Worm (Caenorhabditis elegans) whole organism, L4 larva: Measurements from ENCODE around the gene F41G3.10.
A peak's percentile ranks its signal among the peaks of the same experiment; 100 is the strongest.

ENCODE experiments used
- F26F4.8 ChIP-seq: fragments of 200-800 bp; sonication (Bioruptor generic); conservative IDR thresholded peaks from 2 replicates; pipeline ENCODE4 v1.3.6; 2022; ENCODE audit warnings: missing genetic modification characterization, missing compliant biosample characterization
- F44E2.7 ChIP-seq: fragments of 200-800 bp; sonication (Bioruptor generic); IDR thresholded peaks from 2 replicates; pipeline ENCODE4 v2.1.2; 2022; ENCODE audit warnings: missing genetic modification characterization, missing compliant biosample characterization
- ZK337.2 ChIP-seq: fragments of 200-800 bp; sonication (Bioruptor generic); IDR thresholded peaks from 2 replicates; pipeline ENCODE4 v1.3.6; 2022; ENCODE audit warnings: missing genetic modification reagents, missing genetic modification characterization, missing compliant biosample characterization
- aly-2 ChIP-seq: sonication (generic microtip); optimal IDR thresholded peaks from 2 replicates; lab custom pipeline; 2018; ENCODE audit warnings: missing biosample characterization, missing genetic modification characterization
- ceh-20 ChIP-seq: fragments of 200-800 bp; sonication (Bioruptor generic); IDR thresholded peaks from 2 replicates; pipeline ENCODE4 v1.3.6; 2022; ENCODE audit warnings: missing genetic modification reagents, missing genetic modification characterization, missing compliant biosample characterization
- ceh-32 ChIP-seq: sonication (generic microtip); optimal IDR thresholded peaks from 2 replicates; lab custom pipeline; 2016; ENCODE audit warnings: mild to moderate bottlenecking, missing genetic modification characterization, missing compliant biosample characterization; ENCODE audit not compliant: poor library complexity
- ceh-82 ChIP-seq: sonication (generic microtip); optimal IDR thresholded peaks from 2 replicates; lab custom pipeline; 2017; ENCODE audit warnings: missing biosample characterization, missing genetic modification characterization
- ces-1 ChIP-seq: fragments of 150-350 bp; sonication (generic microtip); optimal IDR thresholded peaks from 4 replicates; lab custom pipeline; 2014; ENCODE audit warnings: missing biosample characterization, missing genetic modification reagents, missing genetic modification characterization
- ctbp-1 ChIP-seq: fragments of 200-800 bp; sonication (Bioruptor generic); IDR thresholded peaks from 2 replicates; pipeline ENCODE4 v1.3.6; 2022; ENCODE audit warnings: missing genetic modification reagents, missing genetic modification characterization, missing compliant biosample characterization
- daf-16 ChIP-seq, 3 experiments: sonication (generic microtip); optimal IDR thresholded peaks; 2 replicates each; lab custom pipeline; 2016 to 2017; ENCODE audit warnings: missing genetic modification characterization in 3 of 3, missing genetic modification reagents in 3 of 3, mild to moderate bottlenecking in 2 of 3, missing compliant biosample characterization in 2 of 3, missing biosample characterization in 1 of 3, moderate library complexity in 1 of 3
- daf-19 ChIP-seq: fragments of 200-800 bp; sonication (Bioruptor generic); conservative IDR thresholded peaks from 2 replicates; pipeline ENCODE4 v1.3.6; 2022; ENCODE audit warnings: missing genetic modification characterization, missing compliant biosample characterization
- dmd-6 ChIP-seq: fragments of 200-800 bp; sonication (Bioruptor generic); IDR thresholded peaks from 2 replicates; pipeline ENCODE4 v1.3.6; 2022; ENCODE audit warnings: missing genetic modification reagents, missing genetic modification characterization, missing compliant biosample characterization
- dmd-9 ChIP-seq: fragments of 200-800 bp; sonication (Bioruptor generic); IDR thresholded peaks from 2 replicates; pipeline ENCODE4 v1.3.6; 2022; ENCODE audit warnings: missing genetic modification reagents, missing genetic modification characterization, missing compliant biosample characterization
- egl-43 ChIP-seq: fragments of 200-800 bp; sonication (Bioruptor generic); IDR thresholded peaks from 2 replicates; pipeline ENCODE4 v1.3.6; 2022; ENCODE audit warnings: missing genetic modification reagents, missing genetic modification characterization, missing compliant biosample characterization
- fkh-10 ChIP-seq: fragments of 150-350 bp; optimal IDR thresholded peaks from 2 replicates; lab custom pipeline; 2014; ENCODE audit warnings: missing biosample characterization, missing genetic modification reagents, missing genetic modification characterization
- gei-8 ChIP-seq: fragments of 200-800 bp; sonication (Bioruptor generic); optimal IDR thresholded peaks from 2 replicates; lab custom pipeline; 2018; ENCODE audit warnings: mild to moderate bottlenecking, missing genetic modification characterization, missing compliant biosample characterization
- hif-1 ChIP-seq, 2 experiments: sonication (generic microtip); optimal IDR thresholded peaks; 2 replicates each; lab custom pipeline; 2016 to 2017; ENCODE audit warnings: missing compliant biosample characterization in 2 of 2, missing genetic modification characterization in 2 of 2, missing genetic modification reagents in 2 of 2, missing genotype in 2 of 2, mild to moderate bottlenecking in 1 of 2
- hlh-11 ChIP-seq: fragments of 200-800 bp; sonication (Bioruptor generic); optimal IDR thresholded peaks from 2 replicates; lab custom pipeline; 2018; ENCODE audit warnings: mild to moderate bottlenecking, missing genetic modification characterization, missing compliant biosample characterization
- hmg-1.1 ChIP-seq: fragments of 200-800 bp; sonication (Bioruptor generic); IDR thresholded peaks from 2 replicates; pipeline ENCODE4 v1.3.6; 2022; ENCODE audit warnings: missing genetic modification reagents, missing genetic modification characterization, missing compliant biosample characterization
- lin-38 ChIP-seq: fragments of 200-800 bp; sonication (Bioruptor generic); IDR thresholded peaks from 2 replicates; pipeline ENCODE4 v1.3.6; 2022; ENCODE audit warnings: missing genetic modification reagents, missing genetic modification characterization, missing compliant biosample characterization
- lir-3 ChIP-seq: sonication (generic microtip); optimal IDR thresholded peaks from 2 replicates; lab custom pipeline; 2016; ENCODE audit warnings: mild to moderate bottlenecking, missing genetic modification characterization, missing compliant biosample characterization
- lsy-2 ChIP-seq, 2 experiments: fragments of 150-350 bp in 1 of 2; sonication (generic microtip) in 1 of 2; optimal IDR thresholded peaks; 2 replicates each; lab custom pipeline; 2014 to 2017; ENCODE audit warnings: missing biosample characterization in 2 of 2, missing genetic modification characterization in 2 of 2
- madf-5 ChIP-seq, 2 experiments: fragments of 200-800 bp; sonication (Bioruptor generic); IDR thresholded peaks; 2 replicates each; pipeline ENCODE4 v1.3.6; 2022; ENCODE audit warnings: missing compliant biosample characterization in 2 of 2, missing genetic modification characterization in 2 of 2
- mdl-1 ChIP-seq, 2 experiments: fragments of 150-350 bp in 1 of 2; sonication (generic microtip) in 1 of 2; optimal IDR thresholded peaks; 2 replicates each; lab custom pipeline; 2014 to 2017; ENCODE audit warnings: missing biosample characterization in 2 of 2, missing genetic modification characterization in 2 of 2
- mep-1 ChIP-seq: fragments of 150-350 bp; sonication (generic microtip); optimal IDR thresholded peaks from 3 replicates; lab custom pipeline; 2014; ENCODE audit warnings: missing biosample characterization, missing genetic modification characterization
- nhr-11 ChIP-seq: fragments of 150-350 bp; optimal IDR thresholded peaks from 2 replicates; lab custom pipeline; 2014; ENCODE audit warnings: missing biosample characterization, missing genetic modification characterization
- nhr-48 ChIP-seq: sonication (generic microtip); optimal IDR thresholded peaks from 2 replicates; lab custom pipeline; 2016; ENCODE audit warnings: mild to moderate bottlenecking, missing genetic modification characterization, missing compliant biosample characterization
- nhr-6 ChIP-seq: fragments of 150-350 bp; optimal IDR thresholded peaks from 2 replicates; lab custom pipeline; 2014; ENCODE audit warnings: missing biosample characterization, missing genetic modification characterization
- pha-4 ChIP-seq, 2 experiments: fragments of 150-350 bp in 1 of 2; fragments of 200-800 bp in 1 of 2; sonication (Bioruptor generic) in 1 of 2; IDR thresholded peaks in 1 of 2; optimal IDR thresholded peaks in 1 of 2; 2 replicates each; pipeline versions ENCODE4 v1.3.6 to Lab custom; 2014 to 2022; ENCODE audit warnings: missing genetic modification characterization in 2 of 2, missing genetic modification reagents in 2 of 2, missing biosample characterization in 1 of 2, missing compliant biosample characterization in 1 of 2
- rbr-2 ChIP-seq: sonication (generic microtip); optimal IDR thresholded peaks from 2 replicates; lab custom pipeline; 2016; ENCODE audit warnings: missing genotype, missing genetic modification characterization, missing compliant biosample characterization
- sdz-12 ChIP-seq: fragments of 200-800 bp; sonication (Bioruptor generic); optimal IDR thresholded peaks from 2 replicates; lab custom pipeline; 2018; ENCODE audit warnings: mild to moderate bottlenecking, missing genetic modification characterization, missing compliant biosample characterization
- snpc-1.2 ChIP-seq: fragments of 200-800 bp; sonication (Bioruptor generic); IDR thresholded peaks from 2 replicates; pipeline ENCODE4 v1.3.6; 2022; ENCODE audit warnings: missing genetic modification reagents, missing genetic modification characterization, missing compliant biosample characterization
- tra-1 ChIP-seq: fragments of 200-800 bp; sonication (Bioruptor generic); IDR thresholded peaks from 2 replicates; pipeline ENCODE4 v1.3.6; 2022; ENCODE audit warnings: missing genetic modification reagents, missing genetic modification characterization, missing compliant biosample characterization
- unc-62 ChIP-seq, 3 experiments: fragments of 150-350 bp in 1 of 3; sonication (generic microtip); optimal IDR thresholded peaks in 2 of 3; peaks in 1 of 3; 1 replicate in 1 of 3; 2 replicates in 2 of 3; lab custom pipeline; 2014 to 2017; ENCODE audit warnings: missing biosample characterization in 3 of 3, missing genetic modification characterization in 3 of 3, missing genetic modification reagents in 3 of 3, missing genotype in 1 of 3
- zag-1 ChIP-seq: fragments of 150-350 bp; optimal IDR thresholded peaks from 2 replicates; lab custom pipeline; 2014; ENCODE audit warnings: missing biosample characterization, missing genetic modification characterization
- zfp-2 ChIP-seq: sonication (generic microtip); optimal IDR thresholded peaks from 2 replicates; lab custom pipeline; 2016; ENCODE audit warnings: mild to moderate bottlenecking, missing genetic modification characterization, missing compliant biosample characterization
- ztf-11 ChIP-seq: fragments of 150-350 bp; optimal IDR thresholded peaks from 2 replicates; lab custom pipeline; 2014; ENCODE audit warnings: missing biosample characterization, missing genetic modification characterization

Gene F41G3.10

ce11 chrII:6708980-6709379 is 40.3 kb downstream of the F41G3.10 start:
- TF ChIP-seq ZK337.2 (GFP tag; lab: Robert Waterston, UW), result 0 out of 2 replicates have a peak, but pooled peaks have one; percentile 12
- no peak for TF ChIP-seq snpc-1.2 (GFP tag; lab: Robert Waterston, UW)
- TF ChIP-seq pha-4 (GFP tag; IDR thresholded peaks at IDR 0.05; lab: Robert Waterston, UW), result no peak
- TF ChIP-seq pha-4 (tag; optimal IDR thresholded peaks at IDR 0.05; lab: Kevin White, UChicago), result no peak
- TF ChIP-seq lsy-2 (tag; optimal IDR thresholded peaks at IDR 0.05; lab: Kevin White, UChicago), result peak in 1 of 2 experiments; percentile 53
- peak; percentile 77 for TF ChIP-seq mep-1 (tag; lab: Kevin White, UChicago)
- TF ChIP-seq nhr-6 (tag; lab: Kevin White, UChicago), result no peak
- TF ChIP-seq tra-1 (GFP tag; lab: Robert Waterston, UW), result peak; percentile 35; the same call in 1 of the 2 replicates
- peak; percentile 62 for TF ChIP-seq ctbp-1
- TF ChIP-seq dmd-9 (GFP tag; lab: Robert Waterston, UW), result no peak
- peak in 1 of 2 experiments; percentile 97 for TF ChIP-seq unc-62 (GFP tag; optimal IDR thresholded peaks at IDR 0.05 in 1 of 2; lab: Kevin White, UChicago)
- TF ChIP-seq unc-62 (tag; optimal IDR thresholded peaks at IDR 0.05; lab: Kevin White, UChicago), result no peak
- peak; percentile 54 for TF ChIP-seq hmg-1.1 (GFP tag; lab: Robert Waterston, UW)
- no peak for TF ChIP-seq aly-2
- no peak for TF ChIP-seq sdz-12 (GFP tag; lab: Kevin White, UChicago)
- peak; percentile 59; the same call in 1 of the 2 replicates for TF ChIP-seq ceh-20 (GFP tag; lab: Robert Waterston, UW)
- peak; percentile 47 for TF ChIP-seq nhr-11
- peak; percentile 25 for TF ChIP-seq rbr-2 (tag; lab: Kevin White, UChicago)

DNA sequence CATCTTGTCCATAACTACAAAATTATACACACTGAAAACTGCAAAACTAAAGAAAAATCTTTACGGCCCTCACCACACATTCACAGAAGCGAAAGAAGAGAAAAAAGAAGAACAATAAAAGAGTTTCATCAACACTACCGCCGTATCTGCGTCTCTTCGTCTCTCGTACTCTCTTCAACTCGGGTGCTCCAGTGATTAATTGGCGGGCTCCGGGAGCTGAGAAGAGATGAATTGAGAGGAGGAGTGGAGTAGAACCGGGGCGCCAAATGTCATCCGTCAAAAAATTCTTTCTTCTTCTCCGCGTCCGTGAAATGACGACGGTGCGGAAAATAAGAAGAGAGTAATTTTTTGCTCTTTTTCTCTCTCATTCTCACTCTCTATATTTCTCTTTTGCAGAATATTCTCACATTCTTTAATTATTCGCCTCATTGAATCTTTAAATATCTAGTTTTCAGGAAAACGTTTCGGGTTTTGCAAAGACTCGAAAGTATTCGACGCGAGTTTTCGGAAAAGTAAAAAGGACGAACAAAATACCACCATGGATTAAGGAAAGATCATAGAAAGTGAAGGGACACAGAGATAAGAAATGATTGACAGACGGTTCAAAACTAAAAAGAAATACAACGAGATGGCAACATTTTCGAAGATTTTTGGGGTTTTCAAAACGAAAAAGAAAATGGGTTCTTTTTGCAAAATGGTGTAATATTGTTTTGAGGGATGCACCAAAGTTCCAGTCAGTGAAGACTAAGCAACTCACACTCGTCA is 41.6 kb downstream of the F41G3.10 start:
- peak in 1 of 2 experiments; percentile 28 for TF ChIP-seq hif-1 (tag; optimal IDR thresholded peaks at IDR 0.05; lab: Kevin White, UChicago)
- peak in 1 of 2 experiments; percentile 51 for TF ChIP-seq lsy-2 (tag; optimal IDR thresholded peaks at IDR 0.05; lab: Kevin White, UChicago)
- no peak for TF ChIP-seq ceh-32
- TF ChIP-seq hlh-11 (tag; lab: Kevin White, UChicago), result peak; percentile 29
- peak; percentile 66; the same call in 1 of the 2 replicates for TF ChIP-seq ceh-20 (GFP tag; lab: Robert Waterston, UW)
- peak; percentile 7 for TF ChIP-seq rbr-2 (tag; lab: Kevin White, UChicago)
- 0 out of 2 replicates have a peak, but pooled peaks have one; percentile 35 for TF ChIP-seq egl-43
- no peak for TF ChIP-seq lin-38
- 0 out of 2 replicates have a peak, but pooled peaks have one; percentile 45 for TF ChIP-seq ctbp-1
- 0 out of 2 replicates have a peak, but pooled peaks have one; percentile 18 for TF ChIP-seq dmd-6 (GFP tag; lab: Robert Waterston, UW)
- TF ChIP-seq gei-8, result no peak
- TF ChIP-seq mep-1 (tag; lab: Kevin White, UChicago), result peak; percentile 20
- peak in 1 of 2 experiments; percentile 58 for TF ChIP-seq daf-16 (GFP tag; optimal IDR thresholded peaks at IDR 0.05; lab: Kevin White, UChicago)
- no peak for TF ChIP-seq daf-16 (tag; optimal IDR thresholded peaks at IDR 0.05; lab: Kevin White, UChicago)
- no peak for TF ChIP-seq zfp-2 (tag; lab: Kevin White, UChicago)

ce11 chrII:6706552-6707091 is 42.7 kb downstream of the F41G3.10 start:
- TF ChIP-seq madf-5 (GFP tag; IDR thresholded peaks at IDR 0.05; lab: Robert Waterston, UW) (no peak), ces-1 (GFP tag; lab: Kevin White, UChicago) (no peak), fkh-10 (peak; percentile 39), ztf-11 (tag; lab: Kevin White, UChicago) (no peak), daf-19 (GFP tag; lab: Robert Waterston, UW) (no peak), ctbp-1 (0 out of 2 replicates have a peak, but pooled peaks have one; percentile 16), gei-8 (no peak), mdl-1 (tag; optimal IDR thresholded peaks at IDR 0.05; lab: Kevin White, UChicago) (no peak), F26F4.8 (no peak), unc-62 (GFP tag; optimal IDR thresholded peaks at IDR 0.05 in 1 of 2; lab: Kevin White, UChicago) (peak in 1 of 2 experiments; percentile 67), unc-62 (tag; optimal IDR thresholded peaks at IDR 0.05; lab: Kevin White, UChicago) (no peak), nhr-48 (tag; lab: Kevin White, UChicago) (no peak), hmg-1.1 (GFP tag; lab: Robert Waterston, UW) (no peak), nhr-6 (tag; lab: Kevin White, UChicago) (no peak), ceh-82 (tag; lab: Kevin White, UChicago) (no peak), lir-3 (no peak), zag-1 (tag; lab: Kevin White, UChicago) (no peak), F44E2.7 (GFP tag; lab: Robert Waterston, UW) (no peak), mep-1 (tag; lab: Kevin White, UChicago) (no peak)
